Worm (Caenorhabditis elegans) whole organism, L1 larva: ENCODE data around the gene K12H6.9.

Source experiments
- ceh-63 ChIP-seq: fragments of 200-800 bp; sonication (Bioruptor generic); optimal IDR thresholded peaks from 2 replicates; lab custom pipeline; 2018; ENCODE audit warnings: mild to moderate bottlenecking, missing genetic modification characterization, missing compliant biosample characterization
- nhr-77 ChIP-seq: fragments of 150-350 bp; optimal IDR thresholded peaks from 2 replicates; lab custom pipeline; 2014; ENCODE audit warnings: missing biosample characterization, missing genetic modification characterization
- unc-62 ChIP-seq: fragments of 150-350 bp; optimal IDR thresholded peaks from 2 replicates; lab custom pipeline; 2014; ENCODE audit warnings: missing biosample characterization, missing genetic modification reagents, missing genetic modification characterization

- TF ChIP-seq nhr-77, result no peak
- TF ChIP-seq ceh-63 (GFP tag; lab: Kevin White, UChicago), result no peak
- no peak for TF ChIP-seq unc-62
These were observed 28.3 kb downstream of the K12H6.9 start, which contains the start of gene ptc-3 for ce11 chrII:2852493-2852892.
